Worm (Caenorhabditis elegans) whole organism, late embryonic: Measurements from ENCODE around the gene str-93.

Source experiments
- ceh-14 ChIP-seq: sonication (generic microtip); optimal IDR thresholded peaks from 2 replicates; lab custom pipeline; 2016; ENCODE audit warnings: missing genotype, missing genetic modification characterization, missing compliant biosample characterization
- ceh-6 ChIP-seq: fragments of 200-800 bp; sonication (Bioruptor generic); optimal IDR thresholded peaks from 2 replicates; lab custom pipeline; 2018; ENCODE audit warnings: mild to moderate bottlenecking, missing genetic modification characterization, missing compliant biosample characterization
- dve-1 ChIP-seq: sonication (generic microtip); optimal IDR thresholded peaks from 2 replicates; lab custom pipeline; 2017; ENCODE audit warnings: antibody characterized with exemption, mild to moderate bottlenecking, missing genetic modification characterization, missing compliant biosample characterization
- ets-4 ChIP-seq: sonication (generic microtip); optimal IDR thresholded peaks from 2 replicates; lab custom pipeline; 2016; ENCODE audit warnings: missing genetic modification characterization, missing compliant biosample characterization
- fkh-10 ChIP-seq: fragments of 150-350 bp; optimal IDR thresholded peaks from 2 replicates; lab custom pipeline; 2014; ENCODE audit warnings: missing biosample characterization, missing genetic modification reagents, missing genetic modification characterization
- nfya-1 ChIP-seq: sonication (generic microtip); optimal IDR thresholded peaks from 2 replicates; lab custom pipeline; 2017; ENCODE audit warnings: missing genetic modification characterization, mild to moderate bottlenecking, missing compliant biosample characterization, antibody characterized with exemption, moderate library complexity
- nhr-11 ChIP-seq: fragments of 150-350 bp; optimal IDR thresholded peaks from 2 replicates; lab custom pipeline; 2014; ENCODE audit warnings: missing biosample characterization, missing genetic modification characterization
- pha-4 ChIP-seq: fragments of 150-350 bp; optimal IDR thresholded peaks from 2 replicates; lab custom pipeline; 2018; ENCODE audit warnings: missing biosample characterization, missing genetic modification reagents, missing genetic modification characterization
- rnt-1 ChIP-seq: sonication (generic microtip); optimal IDR thresholded peaks from 2 replicates; lab custom pipeline; 2016; ENCODE audit warnings: missing genetic modification characterization, missing compliant biosample characterization
- unc-55 ChIP-seq: sonication (generic microtip); optimal IDR thresholded peaks from 2 replicates; lab custom pipeline; 2017; ENCODE audit warnings: missing biosample characterization, missing genetic modification reagents, missing genetic modification characterization

- TF ChIP-seq ets-4 (tag; lab: Kevin White, UChicago) (no peak), nfya-1 (tag; lab: Kevin White, UChicago) (no peak), nhr-11 (tag; lab: Kevin White, UChicago) (no peak), unc-55 (GFP tag; lab: Kevin White, UChicago) (no peak), pha-4 (no peak), rnt-1 (no peak), fkh-10 (no peak), dve-1 (tag; lab: Kevin White, UChicago) (no peak), ceh-6 (GFP tag; lab: Kevin White, UChicago) (no peak), ceh-14 (tag; lab: Kevin White, UChicago) (no peak)
Observed at ce11 chrV:17700728-17701262, 27.6 kb upstream of the str-93 start, which contains the start of the genes Y26G10.5 and srh-32.
